Fruit fly (Drosophila melanogaster) whole organism, embryonic: ENCODE data around the gene CG42592.
A peak's percentile ranks its signal among the peaks of the same experiment; 100 is the strongest.

Experiments
- Aef1 ChIP-seq: fragments of 200-800 bp; sonication (Bioruptor generic); IDR thresholded peaks from 3 replicates; pipeline ENCODE4 v1.3.6; 2022; ENCODE audit warnings: missing biosample characterization, missing genetic modification characterization
- Awh ChIP-seq: fragments of 200-800 bp; sonication (Bioruptor generic); IDR thresholded peaks from 2 replicates; pipeline ENCODE4, ENCODE4 v1.3.6; 2022; ENCODE audit warnings: missing biosample characterization, missing genetic modification characterization
- Blimp-1 ChIP-seq: fragments of 200-800 bp; sonication (Bioruptor generic); optimal IDR thresholded peaks from 3 replicates; lab custom pipeline; 2018; ENCODE audit warnings: missing biosample characterization, missing genetic modification characterization, mild to moderate bottlenecking, moderate library complexity, missing genetic modification reagents
- CG10267 ChIP-seq: fragments of 200-800 bp; sonication (Bioruptor generic); optimal IDR thresholded peaks from 2 replicates; lab custom pipeline; 2018; ENCODE audit warnings: missing biosample characterization, mild to moderate bottlenecking, missing genetic modification characterization, moderate library complexity
- CG11398 ChIP-seq: fragments of 200-800 bp; sonication (Bioruptor generic); optimal IDR thresholded peaks from 2 replicates; lab custom pipeline; 2016; ENCODE audit warnings: missing biosample characterization, missing genetic modification characterization
- CG14050 ChIP-seq: fragments of 200-800 bp; sonication (Bioruptor generic); IDR thresholded peaks from 3 replicates; pipeline ENCODE4 v1.3.6; 2022; ENCODE audit warnings: missing biosample characterization, missing genetic modification characterization
- CG15011 ChIP-seq: fragments of 200-800 bp; sonication (Bioruptor generic); optimal IDR thresholded peaks from 3 replicates; lab custom pipeline; 2018; ENCODE audit warnings: missing biosample characterization, mild to moderate bottlenecking, missing genetic modification characterization
- CG15479 ChIP-seq: fragments of 200-800 bp; sonication (Bioruptor generic); optimal IDR thresholded peaks from 3 replicates; lab custom pipeline; 2019; ENCODE audit warnings: missing biosample characterization, mild to moderate bottlenecking, missing genetic modification characterization, moderate library complexity
- CG16813 ChIP-seq: fragments of 200-800 bp; sonication (Bioruptor generic); IDR thresholded peaks from 3 replicates; pipeline ENCODE4 v1.3.6; 2022; ENCODE audit warnings: missing biosample characterization, missing genetic modification characterization; ENCODE audit not compliant: partially characterized antibody
- CG17829 ChIP-seq: fragments of 200-800 bp; optimal IDR thresholded peaks from 2 replicates; lab custom pipeline; 2019; ENCODE audit warnings: missing biosample characterization, mild to moderate bottlenecking, missing genetic modification characterization, moderate library complexity
- CG1792 ChIP-seq: fragments of 200-800 bp; sonication (Bioruptor generic); optimal IDR thresholded peaks from 2 replicates; lab custom pipeline; 2016; ENCODE audit warnings: missing biosample characterization, missing genetic modification characterization
- CG18011 ChIP-seq: fragments of 200-800 bp; sonication (Bioruptor generic); optimal IDR thresholded peaks from 2 replicates; lab custom pipeline; 2017; ENCODE audit warnings: missing biosample characterization, missing genetic modification characterization, mild to moderate bottlenecking, moderate library complexity, missing genotype
- CG18599 ChIP-seq: fragments of 200-800 bp; sonication (Bioruptor generic); optimal IDR thresholded peaks from 3 replicates; lab custom pipeline; 2017; ENCODE audit warnings: missing biosample characterization, missing genetic modification characterization, mild to moderate bottlenecking, moderate library complexity, missing genetic modification reagents
- CG2129 ChIP-seq: fragments of 200-800 bp; sonication (Bioruptor generic); IDR thresholded peaks from 2 replicates; pipeline ENCODE4 v1.3.6; 2022; ENCODE audit warnings: missing biosample characterization, missing genetic modification characterization; ENCODE audit not compliant: partially characterized antibody
- CG32767 ChIP-seq: fragments of 200-800 bp; sonication (Bioruptor generic); IDR thresholded peaks from 2 replicates; pipeline ENCODE4 v1.3.6; 2022; ENCODE audit warnings: missing biosample characterization, missing genetic modification characterization
- CG34224 ChIP-seq: fragments of 200-800 bp; sonication (Bioruptor generic); IDR thresholded peaks from 3 replicates; pipeline ENCODE4 v1.3.6; 2022; ENCODE audit warnings: missing biosample characterization, missing genetic modification characterization; ENCODE audit not compliant: partially characterized antibody
- CG4360 ChIP-seq: fragments of 200-800 bp; sonication (Bioruptor generic); IDR thresholded peaks from 2 replicates; pipeline ENCODE4 v1.3.6; 2022; ENCODE audit warnings: missing biosample characterization, missing genetic modification characterization
- CG6791 ChIP-seq: fragments of 200-800 bp; sonication (Bioruptor generic); IDR thresholded peaks from 3 replicates; pipeline ENCODE4 v1.3.6; 2022; ENCODE audit warnings: missing biosample characterization, missing genetic modification characterization; ENCODE audit not compliant: partially characterized antibody
- CG9437 ChIP-seq: fragments of 200-800 bp; sonication (Bioruptor generic); optimal IDR thresholded peaks from 2 replicates; lab custom pipeline; 2018; ENCODE audit warnings: missing biosample characterization, mild to moderate bottlenecking, missing genetic modification characterization
- CoRest ChIP-seq: fragments of 200-800 bp; sonication (Bioruptor generic); optimal IDR thresholded peaks from 3 replicates; lab custom pipeline; 2018; ENCODE audit warnings: missing biosample characterization, mild to moderate bottlenecking, missing genetic modification characterization, moderate library complexity
- D19B ChIP-seq: fragments of 200-800 bp; sonication (Bioruptor generic); optimal IDR thresholded peaks from 2 replicates; lab custom pipeline; 2017; ENCODE audit warnings: missing biosample characterization, mild to moderate bottlenecking, missing genetic modification characterization
- Dref ChIP-seq: fragments of 200-800 bp; sonication (Bioruptor generic); IDR thresholded peaks from 2 replicates; pipeline ENCODE4 v1.3.6; 2022; ENCODE audit warnings: missing biosample characterization, missing genetic modification characterization
- E2f1 ChIP-seq: fragments of 200-800 bp; sonication (Bioruptor generic); IDR thresholded peaks from 2 replicates; pipeline ENCODE4 v1.3.6; 2022; ENCODE audit warnings: missing biosample characterization, missing genetic modification characterization
- Fer2 ChIP-seq: fragments of 200-800 bp; sonication (Bioruptor generic); optimal IDR thresholded peaks from 2 replicates; lab custom pipeline; 2018; ENCODE audit warnings: missing biosample characterization, mild to moderate bottlenecking, missing genetic modification characterization, moderate library complexity
- H15 ChIP-seq: fragments of 200-800 bp; sonication (Bioruptor generic); IDR thresholded peaks from 3 replicates; pipeline ENCODE4 v1.3.6; 2022; ENCODE audit warnings: missing biosample characterization, missing genetic modification characterization
- HmgZ ChIP-seq: fragments of 200-800 bp; sonication (Bioruptor generic); optimal IDR thresholded peaks from 2 replicates; lab custom pipeline; 2018; ENCODE audit warnings: missing biosample characterization, mild to moderate bottlenecking, missing genetic modification characterization
- Hr3 ChIP-seq: fragments of 200-800 bp; sonication (Bioruptor generic); optimal IDR thresholded peaks from 3 replicates; lab custom pipeline; 2016; ENCODE audit warnings: missing biosample characterization, missing genetic modification characterization
- Lpt ChIP-seq: fragments of >200 bp; optimal IDR thresholded peaks from 2 replicates; lab custom pipeline; 2018; ENCODE audit warnings: missing biosample characterization, missing genetic modification characterization
- Rfx ChIP-seq: fragments of 200-800 bp; sonication (Bioruptor generic); IDR thresholded peaks from 2 replicates; pipeline ENCODE4 v1.3.6; 2022; ENCODE audit warnings: missing biosample characterization, missing genetic modification characterization
- Tbp ChIP-seq: fragments of >200 bp; optimal IDR thresholded peaks from 2 replicates; lab custom pipeline; 2018; ENCODE audit warnings: missing biosample characterization, missing genetic modification characterization
- ac ChIP-seq: fragments of 200-800 bp; sonication (Bioruptor generic); optimal IDR thresholded peaks from 3 replicates; lab custom pipeline; 2017; ENCODE audit warnings: missing biosample characterization, mild to moderate bottlenecking, missing genetic modification characterization
- amos ChIP-seq: fragments of 200-800 bp; sonication (Bioruptor generic); IDR thresholded peaks from 2 replicates; pipeline ENCODE4 v1.3.6; 2022; ENCODE audit warnings: missing biosample characterization, missing genetic modification characterization; ENCODE audit not compliant: partially characterized antibody
- chm ChIP-seq: fragments of 200-800 bp; sonication (Bioruptor generic); IDR thresholded peaks from 2 replicates; pipeline ENCODE4 v1.3.6; 2022; ENCODE audit warnings: missing biosample characterization, missing genetic modification characterization
- crp ChIP-seq, 2 experiments: fragments of 200-800 bp; sonication (Bioruptor generic); optimal IDR thresholded peaks; 2 replicates in 1 of 2; 3 replicates in 1 of 2; lab custom pipeline; 2017; ENCODE audit warnings: missing biosample characterization in 2 of 2, missing genetic modification characterization in 2 of 2, mild to moderate bottlenecking in 1 of 2, moderate library complexity in 1 of 2
- dpn ChIP-seq, 2 experiments: fragments of 200-800 bp; sonication (Bioruptor generic); optimal IDR thresholded peaks; 3 replicates each; lab custom pipeline; 2016; ENCODE audit warnings: missing biosample characterization in 2 of 2, missing genetic modification characterization in 2 of 2
- ems ChIP-seq: fragments of 200-800 bp; sonication (Bioruptor generic); optimal IDR thresholded peaks from 3 replicates; lab custom pipeline; 2016; ENCODE audit warnings: missing biosample characterization, missing genetic modification characterization
- fru ChIP-seq: fragments of >200 bp; optimal IDR thresholded peaks from 2 replicates; lab custom pipeline; 2017
- hbn ChIP-seq: fragments of 200-800 bp; sonication (Bioruptor generic); IDR thresholded peaks from 2 replicates; pipeline ENCODE4 v1.3.6; 2022; ENCODE audit warnings: missing biosample characterization, missing genetic modification characterization; ENCODE audit not compliant: partially characterized antibody
- mld ChIP-seq: fragments of 200-800 bp; sonication (Bioruptor generic); IDR thresholded peaks from 3 replicates; pipeline ENCODE4 v1.3.6; 2022; ENCODE audit warnings: missing biosample characterization, missing genetic modification characterization; ENCODE audit not compliant: partially characterized antibody
- nom ChIP-seq: fragments of 200-800 bp; sonication (Bioruptor generic); optimal IDR thresholded peaks from 2 replicates; lab custom pipeline; 2017; ENCODE audit warnings: missing biosample characterization, missing genetic modification characterization, mild to moderate bottlenecking, moderate library complexity, missing genetic modification reagents
- pan ChIP-seq, 4 experiments: fragments of >200 bp in 3 of 4; fragments of 200-800 bp in 1 of 4; sonication (Bioruptor generic) in 1 of 4; optimal IDR thresholded peaks in 3 of 4; IDR thresholded peaks in 1 of 4; 2 replicates each; pipeline versions ENCODE4 v1.3.6 to Lab custom; 2017 to 2022; ENCODE audit warnings: missing biosample characterization in 2 of 4, missing genetic modification characterization in 2 of 4, mixed read lengths in 1 of 4
- pum ChIP-seq: fragments of 200-800 bp; sonication (Bioruptor generic); optimal IDR thresholded peaks from 2 replicates; lab custom pipeline; 2016; ENCODE audit warnings: missing biosample characterization, missing genetic modification characterization
- pzg ChIP-seq: fragments of 200-800 bp; sonication (Bioruptor generic); optimal IDR thresholded peaks from 3 replicates; lab custom pipeline; 2018; ENCODE audit warnings: missing biosample characterization, mild to moderate bottlenecking, missing genetic modification characterization, moderate library complexity
- slbo ChIP-seq: fragments of 200-800 bp; sonication (Bioruptor generic); IDR thresholded peaks from 2 replicates; pipeline ENCODE4 v1.3.6; 2022; ENCODE audit warnings: missing biosample characterization, missing genetic modification characterization
- so ChIP-seq: fragments of 200-800 bp; sonication (Bioruptor generic); IDR thresholded peaks from 3 replicates; pipeline ENCODE4 v1.3.6; 2022; ENCODE audit warnings: missing biosample characterization, missing genetic modification characterization
- tin ChIP-seq: fragments of 200-800 bp; sonication (Bioruptor generic); optimal IDR thresholded peaks from 3 replicates; lab custom pipeline; 2016; ENCODE audit warnings: missing biosample characterization, missing genetic modification characterization
- tup ChIP-seq: fragments of 200-800 bp; sonication (Bioruptor generic); optimal IDR thresholded peaks from 2 replicates; lab custom pipeline; 2016; ENCODE audit warnings: missing biosample characterization, mild to moderate bottlenecking, missing genetic modification characterization, moderate library complexity
- twi ChIP-seq: fragments of 200-800 bp; optimal IDR thresholded peaks from 2 replicates; lab custom pipeline; 2019; ENCODE audit warnings: missing biosample characterization, mild to moderate bottlenecking, missing genetic modification characterization, moderate library complexity

Gene CG42592

dm6 chr3R:29861432-29862249 is 25.6 kb upstream of the CG42592 start, which contains the start of the genes CG15514 and RpS8 (continued):
- TF ChIP-seq nom (peak; percentile 45), pan (optimal IDR thresholded peaks at IDR 0.05; lab: Kevin White, UChicago) (no peak), pan (GFP tag; optimal IDR thresholded peaks at IDR 0.05 in 1 of 2, IDR thresholded peaks at IDR 0.05 in 1 of 2) (peak in 1 of 2 experiments; percentile 54), CG6791 (GFP tag; lab: Robert Waterston, UW) (no peak), Fer2 (tag; lab: Kevin White, UChicago) (peak; percentile 67), Lpt (GFP tag; lab: Kevin White, UChicago) (no peak), chm (peak; percentile 57; the same call in 1 of the 2 replicates), CG15011 (GFP tag; lab: Kevin White, UChicago) (no peak), tin (GFP tag; lab: Kevin White, UChicago) (peak; percentile 38), ac (GFP tag; lab: Kevin White, UChicago) (no peak), CG1792 (GFP tag; lab: Kevin White, UChicago) (no peak), amos (no peak), CG2129 (no peak), pum (GFP tag; lab: Kevin White, UChicago) (peak; percentile 23), Rfx (peak; percentile 73), so (GFP tag; lab: Robert Waterston, UW) (peak; percentile 74), Hr3 (GFP tag; lab: Kevin White, UChicago) (peak; percentile 36), CG34224 (GFP tag; lab: Robert Waterston, UW) (no peak), tup (GFP tag; lab: Kevin White, UChicago) (no peak), D19B (GFP tag; lab: Kevin White, UChicago) (peak; percentile 49), CG15479 (no peak), CG4360 (GFP tag; lab: Robert Waterston, UW) (no peak), mld (GFP tag; lab: Robert Waterston, UW) (no peak), dpn (GFP tag; optimal IDR thresholded peaks at IDR 0.05; lab: Kevin White, UChicago) (peak; percentile 36 to 52), twi (tag; lab: Kevin White, UChicago) (peak; percentile 39), pzg (peak; percentile 67), ems (no peak), hbn (no peak), Dref (GFP tag; lab: Robert Waterston, UW) (no peak), CG18599 (GFP tag; lab: Kevin White, UChicago) (peak; percentile 81), CG32767 (GFP tag; lab: Robert Waterston, UW) (no peak), CG10267 (peak; percentile 75), Blimp-1 (GFP tag; lab: Kevin White, UChicago) (peak; percentile 63), H15 (GFP tag; lab: Robert Waterston, UW) (no peak), HmgZ (tag; lab: Kevin White, UChicago) (peak; percentile 29), Awh (GFP tag; lab: Robert Waterston, UW) (no peak), CG11398 (no peak), CG16813 (GFP tag; lab: Robert Waterston, UW) (0 out of 3 replicates have a peak, but pooled peaks have one; percentile 16), slbo (GFP tag; lab: Robert Waterston, UW) (peak; percentile 59), E2f1 (GFP tag; lab: Robert Waterston, UW) (no peak; the same call in 1 of the 2 replicates), CG17829 (peak; percentile 63), Aef1 (GFP tag; lab: Robert Waterston, UW) (peak; percentile 45; the same call in 1 of the 3 replicates), Tbp (GFP tag; lab: Kevin White, UChicago) (no peak), CG18011 (GFP tag; lab: Kevin White, UChicago) (no peak), CG14050 (GFP tag; lab: Robert Waterston, UW) (no peak), crp (GFP tag; optimal IDR thresholded peaks at IDR 0.05; lab: Kevin White, UChicago) (peak in 1 of 2 experiments; percentile 14), fru (lab: Kevin White, UChicago) (no peak), CG9437 (GFP tag; lab: Kevin White, UChicago) (no peak), CoRest (peak; percentile 68)
